Worm (Caenorhabditis elegans) whole organism, late embryonic: ENCODE data around the gene R01H2.2.

Experiments used
- C38D4.7 ChIP-seq: fragments of 200-800 bp; sonication (Bioruptor generic); optimal IDR thresholded peaks from 2 replicates; lab custom pipeline; 2018; ENCODE audit warnings: mild to moderate bottlenecking, missing genetic modification characterization, moderate library complexity, missing compliant biosample characterization
- F13H6.1 ChIP-seq: sonication (generic microtip); optimal IDR thresholded peaks from 2 replicates; lab custom pipeline; 2016; ENCODE audit warnings: missing genetic modification characterization, missing compliant biosample characterization
- Y22D7AL.16 ChIP-seq: sonication (generic microtip); optimal IDR thresholded peaks from 2 replicates; lab custom pipeline; 2016; ENCODE audit warnings: missing genetic modification characterization, missing compliant biosample characterization
- ama-1 ChIP-seq: fragments of 150-350 bp; optimal IDR thresholded peaks from 2 replicates; lab custom pipeline; 2014
- ceh-14 ChIP-seq: sonication (generic microtip); optimal IDR thresholded peaks from 2 replicates; lab custom pipeline; 2016; ENCODE audit warnings: missing genotype, missing genetic modification characterization, missing compliant biosample characterization
- ceh-18 ChIP-seq: sonication (generic microtip); optimal IDR thresholded peaks from 2 replicates; lab custom pipeline; 2016; ENCODE audit warnings: missing genetic modification characterization, missing compliant biosample characterization
- ceh-2 ChIP-seq: sonication (generic microtip); optimal IDR thresholded peaks from 2 replicates; lab custom pipeline; 2016; ENCODE audit warnings: missing genotype, missing genetic modification characterization, missing compliant biosample characterization
- ceh-22 ChIP-seq: sonication (generic microtip); optimal IDR thresholded peaks from 2 replicates; lab custom pipeline; 2017; ENCODE audit warnings: missing biosample characterization, missing genetic modification characterization
- ceh-24 ChIP-seq: sonication (generic microtip); optimal IDR thresholded peaks from 2 replicates; lab custom pipeline; 2016; ENCODE audit warnings: mild to moderate bottlenecking, missing genetic modification characterization, missing compliant biosample characterization
- ceh-30 ChIP-seq: fragments of 150-350 bp; optimal IDR thresholded peaks from 2 replicates; lab custom pipeline; 2014; ENCODE audit warnings: missing biosample characterization, missing genetic modification characterization
- ceh-31 ChIP-seq: sonication (generic microtip); optimal IDR thresholded peaks from 2 replicates; lab custom pipeline; 2016; ENCODE audit warnings: missing genetic modification characterization, missing compliant biosample characterization
- ceh-34 ChIP-seq: sonication (generic microtip); optimal IDR thresholded peaks from 2 replicates; lab custom pipeline; 2016; ENCODE audit warnings: mild to moderate bottlenecking, missing genetic modification characterization, missing compliant biosample characterization
- ceh-45 ChIP-seq: fragments of 200-800 bp; sonication (Bioruptor generic); IDR thresholded peaks from 2 replicates; pipeline ENCODE4 v1.3.6; 2022; ENCODE audit warnings: missing genetic modification reagents, missing genetic modification characterization, missing compliant biosample characterization
- ceh-48 ChIP-seq: sonication (generic microtip); optimal IDR thresholded peaks from 2 replicates; lab custom pipeline; 2016; ENCODE audit warnings: missing genetic modification characterization, inconsistent platforms, missing compliant biosample characterization
- ceh-6 ChIP-seq: fragments of 200-800 bp; sonication (Bioruptor generic); optimal IDR thresholded peaks from 2 replicates; lab custom pipeline; 2018; ENCODE audit warnings: mild to moderate bottlenecking, missing genetic modification characterization, missing compliant biosample characterization
- ceh-9 ChIP-seq: sonication (generic microtip); optimal IDR thresholded peaks from 2 replicates; lab custom pipeline; 2016; ENCODE audit warnings: mild to moderate bottlenecking, missing genetic modification characterization, inconsistent platforms, missing compliant biosample characterization
- che-1 ChIP-seq: sonication (generic microtip); optimal IDR thresholded peaks from 2 replicates; lab custom pipeline; 2016; ENCODE audit warnings: mild to moderate bottlenecking, missing genetic modification characterization, missing compliant biosample characterization
- elt-2 ChIP-seq: sonication (generic microtip); optimal IDR thresholded peaks from 2 replicates; lab custom pipeline; 2016; ENCODE audit warnings: missing genetic modification reagents, missing genetic modification characterization, missing compliant biosample characterization
- ets-4 ChIP-seq: sonication (generic microtip); optimal IDR thresholded peaks from 2 replicates; lab custom pipeline; 2016; ENCODE audit warnings: missing genetic modification characterization, missing compliant biosample characterization
- eyg-1 ChIP-seq: sonication (generic microtip); optimal IDR thresholded peaks from 2 replicates; lab custom pipeline; 2016; ENCODE audit warnings: missing genotype, missing genetic modification characterization, missing compliant biosample characterization
- fkh-10 ChIP-seq: fragments of 150-350 bp; optimal IDR thresholded peaks from 2 replicates; lab custom pipeline; 2014; ENCODE audit warnings: missing biosample characterization, missing genetic modification reagents, missing genetic modification characterization
- fkh-6 ChIP-seq: sonication (generic microtip); optimal IDR thresholded peaks from 2 replicates; lab custom pipeline; 2016; ENCODE audit warnings: missing genetic modification characterization, missing compliant biosample characterization
- gmeb-2 ChIP-seq: sonication (generic microtip); optimal IDR thresholded peaks from 2 replicates; lab custom pipeline; 2016; ENCODE audit warnings: missing genetic modification characterization, inconsistent platforms, missing compliant biosample characterization
- hlh-15 ChIP-seq: sonication (generic microtip); optimal IDR thresholded peaks from 2 replicates; lab custom pipeline; 2016; ENCODE audit warnings: missing genetic modification characterization, missing compliant biosample characterization
- hlh-30 ChIP-seq: sonication (generic microtip); optimal IDR thresholded peaks from 2 replicates; lab custom pipeline; 2017; ENCODE audit warnings: antibody characterized with exemption, missing genetic modification characterization, missing compliant biosample characterization; ENCODE audit not compliant: insufficient read depth
- hlh-6 ChIP-seq: sonication (generic microtip); optimal IDR thresholded peaks from 2 replicates; lab custom pipeline; 2016; ENCODE audit warnings: missing genotype, missing genetic modification characterization, missing compliant biosample characterization
- hlh-8 ChIP-seq: sonication (generic microtip); optimal IDR thresholded peaks from 2 replicates; lab custom pipeline; 2016; ENCODE audit warnings: missing genotype, missing genetic modification characterization, missing compliant biosample characterization
- lin-11 ChIP-seq: fragments of 200-800 bp; sonication (Bioruptor generic); optimal IDR thresholded peaks from 2 replicates; lab custom pipeline; 2018; ENCODE audit warnings: mild to moderate bottlenecking, missing genetic modification characterization, missing compliant biosample characterization
- madf-2 ChIP-seq: sonication (generic microtip); optimal IDR thresholded peaks from 2 replicates; lab custom pipeline; 2017; ENCODE audit warnings: missing genetic modification characterization, missing compliant biosample characterization
- mec-3 ChIP-seq: sonication (generic microtip); optimal IDR thresholded peaks from 2 replicates; lab custom pipeline; 2016; ENCODE audit warnings: borderline replicate concordance, missing genetic modification characterization, missing compliant biosample characterization
- nfya-1 ChIP-seq: sonication (generic microtip); optimal IDR thresholded peaks from 2 replicates; lab custom pipeline; 2017; ENCODE audit warnings: missing genetic modification characterization, mild to moderate bottlenecking, missing compliant biosample characterization, antibody characterized with exemption, moderate library complexity
- nhr-11 ChIP-seq: fragments of 150-350 bp; optimal IDR thresholded peaks from 2 replicates; lab custom pipeline; 2014; ENCODE audit warnings: missing biosample characterization, missing genetic modification characterization
- pag-3 ChIP-seq: sonication (generic microtip); optimal IDR thresholded peaks from 2 replicates; lab custom pipeline; 2016; ENCODE audit warnings: missing compliant biosample characterization, missing genetic modification characterization, borderline replicate concordance
- pha-4 ChIP-seq: fragments of 150-350 bp; optimal IDR thresholded peaks from 2 replicates; lab custom pipeline; 2018; ENCODE audit warnings: missing biosample characterization, missing genetic modification reagents, missing genetic modification characterization
- pros-1 ChIP-seq: fragments of 150-350 bp; optimal IDR thresholded peaks from 2 replicates; lab custom pipeline; 2014; ENCODE audit warnings: missing biosample characterization, missing genetic modification reagents, missing genetic modification characterization
- rnt-1 ChIP-seq: sonication (generic microtip); optimal IDR thresholded peaks from 2 replicates; lab custom pipeline; 2016; ENCODE audit warnings: missing genetic modification characterization, missing compliant biosample characterization
- sdc-2 ChIP-seq: sonication (generic microtip); optimal IDR thresholded peaks from 2 replicates; lab custom pipeline; 2016; ENCODE audit warnings: missing genotype, missing genetic modification characterization, missing compliant biosample characterization
- sox-4 ChIP-seq: sonication (generic microtip); optimal IDR thresholded peaks from 2 replicates; lab custom pipeline; 2017; ENCODE audit warnings: mild to moderate bottlenecking, missing genetic modification characterization, inconsistent platforms, missing compliant biosample characterization
- syd-9 ChIP-seq: sonication (generic microtip); optimal IDR thresholded peaks from 2 replicates; lab custom pipeline; 2016; ENCODE audit warnings: mild to moderate bottlenecking, missing genetic modification characterization, moderate library complexity, missing compliant biosample characterization
- tbx-2 ChIP-seq: sonication (generic microtip); optimal IDR thresholded peaks from 2 replicates; lab custom pipeline; 2016; ENCODE audit warnings: missing genetic modification characterization, missing compliant biosample characterization
- tbx-7 ChIP-seq: sonication (generic microtip); optimal IDR thresholded peaks from 2 replicates; lab custom pipeline; 2016; ENCODE audit warnings: missing genotype, missing genetic modification characterization, missing compliant biosample characterization
- unc-42 ChIP-seq: sonication (generic microtip); optimal IDR thresholded peaks from 2 replicates; lab custom pipeline; 2016; ENCODE audit warnings: missing genotype, missing genetic modification characterization, missing compliant biosample characterization
- zip-5 ChIP-seq: sonication (generic microtip); optimal IDR thresholded peaks from 2 replicates; lab custom pipeline; 2016; ENCODE audit warnings: missing genetic modification characterization, missing compliant biosample characterization
- ztf-16 ChIP-seq: sonication (generic microtip); optimal IDR thresholded peaks from 2 replicates; lab custom pipeline; 2017; ENCODE audit warnings: missing genetic modification characterization, missing compliant biosample characterization

Gene R01H2.2

DNA sequence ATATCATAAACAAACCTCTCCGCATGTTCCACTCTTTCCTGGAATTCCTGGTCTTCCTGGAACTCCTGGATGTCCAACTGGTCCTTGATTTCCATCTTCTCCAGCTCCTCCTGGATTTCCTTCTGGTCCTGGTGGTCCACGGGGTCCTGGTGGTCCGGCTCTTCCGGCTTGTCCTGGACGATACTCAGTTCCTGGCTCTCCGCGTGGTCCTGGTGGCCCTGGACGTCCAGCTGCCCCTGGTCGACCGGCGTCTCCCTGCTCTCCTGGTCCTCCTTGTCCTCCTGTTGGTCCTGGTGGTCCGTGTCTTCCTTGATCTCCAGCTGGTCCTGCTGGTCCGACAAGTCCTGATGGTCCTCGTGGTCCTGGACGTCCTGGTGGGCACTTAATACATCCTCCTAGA, 36.6 kb upstream of the R01H2.2 start:
- TF ChIP-seq lin-11 (tag; lab: Kevin White, UChicago) (no peak), ceh-30 (tag; lab: Kevin White, UChicago) (no peak), ceh-9 (no peak), ceh-24 (no peak), ets-4 (tag; lab: Kevin White, UChicago) (no peak), eyg-1 (tag; lab: Kevin White, UChicago) (no peak), ceh-34 (tag; lab: Kevin White, UChicago) (no peak), ceh-31 (no peak), hlh-15 (tag; lab: Kevin White, UChicago) (no peak), ceh-18 (tag; lab: Kevin White, UChicago) (no peak), Y22D7AL.16 (no peak)

DNA sequence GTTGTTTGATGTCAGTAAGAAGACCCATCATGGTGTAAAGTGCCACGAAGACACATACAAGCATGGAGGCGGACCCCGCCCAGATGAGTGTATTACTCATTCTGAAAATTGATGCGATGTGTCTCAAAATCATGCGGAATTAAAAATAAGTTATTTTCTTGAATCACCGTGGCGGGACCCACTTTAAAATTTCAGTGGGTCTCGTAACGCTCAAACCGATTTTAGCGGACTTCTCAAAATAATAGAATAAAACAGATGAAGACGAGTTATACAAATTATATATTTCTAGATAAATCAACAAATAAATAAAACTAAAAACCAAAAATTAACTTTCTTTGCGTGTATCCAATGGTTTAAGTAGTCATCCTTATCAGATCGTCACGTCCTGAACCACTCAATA, 35.8 kb upstream of the R01H2.2 start, which contains the start of gene col-8:
Gene col-8, minus strand, starts transcription at position 101 of the 400 bp plus-strand sequence.
- TF ChIP-seq zip-5 (no peak), tbx-7 (tag; lab: Kevin White, UChicago) (no peak), rnt-1 (no peak), ceh-6 (GFP tag; lab: Kevin White, UChicago) (no peak), syd-9 (tag; lab: Kevin White, UChicago) (no peak), nfya-1 (tag; lab: Kevin White, UChicago) (no peak), ceh-45 (GFP tag; lab: Robert Waterston, UW) (no peak), tbx-2 (no peak), mec-3 (tag; lab: Kevin White, UChicago) (no peak), ceh-31 (no peak), ama-1 (lab: Kevin White, UChicago) (no peak), ets-4 (tag; lab: Kevin White, UChicago) (no peak), ceh-34 (tag; lab: Kevin White, UChicago) (no peak), ceh-24 (no peak), pha-4 (no peak), fkh-6 (tag; lab: Kevin White, UChicago) (no peak), hlh-8 (tag; lab: Kevin White, UChicago) (no peak), ceh-30 (tag; lab: Kevin White, UChicago) (no peak), nhr-11 (tag; lab: Kevin White, UChicago) (no peak), hlh-15 (tag; lab: Kevin White, UChicago) (no peak)

DNA sequence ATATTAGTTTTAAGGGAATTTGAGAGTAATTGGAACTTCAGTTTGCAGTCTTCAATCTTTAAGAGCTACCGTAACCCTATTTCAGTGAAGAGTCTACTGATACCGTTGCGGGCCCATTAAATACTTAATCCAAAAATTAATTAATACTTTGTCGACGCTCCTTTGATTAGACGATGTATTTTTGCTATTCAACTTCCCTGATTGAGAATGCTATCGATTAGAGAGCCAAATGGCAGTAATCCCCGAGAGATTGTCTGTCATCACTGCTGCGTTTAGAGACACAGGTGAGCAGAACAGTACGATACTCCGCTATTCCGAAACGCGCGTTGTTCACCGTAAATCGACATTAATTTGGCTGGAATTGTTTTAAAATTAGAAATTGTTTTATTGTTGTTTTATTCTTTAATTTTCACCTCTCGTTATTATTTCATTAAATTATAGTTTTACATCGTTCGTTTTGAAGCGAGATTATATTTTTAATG, 35.1 kb upstream of the R01H2.2 start, which contains the start of gene rfl-1:
Gene rfl-1, plus strand, starts transcription at position 51 of the 482 bp plus-strand sequence.
- TF ChIP-seq unc-42 (tag; lab: Kevin White, UChicago) (peak; percentile 85), ceh-48 (tag; lab: Kevin White, UChicago) (peak; percentile 6), ceh-31 (no peak), gmeb-2 (no peak), nfya-1 (tag; lab: Kevin White, UChicago) (peak; percentile 37)

DNA sequence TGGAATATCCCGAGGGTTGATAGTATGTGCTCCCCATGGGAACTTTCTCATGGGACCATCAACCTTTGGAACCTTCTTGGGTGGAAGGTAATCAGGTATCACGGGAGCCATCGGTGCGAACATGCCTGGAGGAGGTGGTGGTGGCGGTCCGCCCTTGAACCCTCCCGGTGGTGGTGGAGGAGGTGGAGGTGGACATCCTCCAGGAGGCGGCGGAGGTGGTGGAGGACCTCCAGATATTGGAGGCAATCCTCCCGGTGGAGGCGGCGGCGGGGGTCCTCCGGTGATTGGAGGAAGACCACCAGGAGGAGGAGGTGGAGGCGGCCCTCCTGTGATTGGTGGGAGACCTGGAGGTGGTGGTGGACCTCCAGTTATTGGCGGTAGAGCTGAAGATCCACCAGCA, 30.5 kb upstream of the R01H2.2 start:
- TF ChIP-seq ceh-30 (tag; lab: Kevin White, UChicago) (no peak), rnt-1 (no peak), ceh-18 (tag; lab: Kevin White, UChicago) (no peak), ceh-48 (tag; lab: Kevin White, UChicago) (no peak), ceh-9 (no peak), hlh-6 (no peak), fkh-6 (tag; lab: Kevin White, UChicago) (no peak), ceh-31 (no peak), ceh-14 (tag; lab: Kevin White, UChicago) (no peak), hlh-30 (tag; lab: Kevin White, UChicago) (no peak), sdc-2 (no peak), nfya-1 (tag; lab: Kevin White, UChicago) (no peak), F13H6.1 (tag; lab: Kevin White, UChicago) (no peak), tbx-2 (no peak), zip-5 (no peak), elt-2 (tag; lab: Kevin White, UChicago) (no peak), syd-9 (tag; lab: Kevin White, UChicago) (no peak)

DNA sequence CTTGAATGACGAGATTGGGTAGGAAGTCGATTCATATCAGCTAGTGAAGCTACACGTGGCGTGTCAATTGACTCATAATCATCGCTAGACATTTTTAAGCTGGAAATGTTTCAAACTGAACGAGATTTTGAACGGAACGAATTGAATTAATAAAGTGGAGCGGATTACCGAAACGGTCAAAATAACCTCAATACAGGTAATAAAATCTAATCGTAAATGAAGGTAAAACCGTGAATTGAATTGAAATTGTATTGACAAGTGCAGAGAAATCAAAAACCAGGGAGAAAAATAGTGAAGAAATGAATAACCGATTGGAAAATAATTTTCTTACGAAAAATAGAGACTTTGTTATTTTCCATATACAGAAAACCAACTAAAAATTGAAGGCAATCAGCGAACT, 27.2 kb upstream of the R01H2.2 start, which contains the start of gene cyk-1:
Gene cyk-1, minus strand, starts transcription at position 101 of the 400 bp plus-strand sequence.
- TF ChIP-seq pros-1 (tag; lab: Kevin White, UChicago) = no peak
- TF ChIP-seq fkh-10 (GFP tag; lab: Kevin White, UChicago) = no peak
- no peak for TF ChIP-seq ceh-14 (tag; lab: Kevin White, UChicago)
- no peak for TF ChIP-seq nfya-1 (tag; lab: Kevin White, UChicago)
- TF ChIP-seq madf-2 (tag; lab: Kevin White, UChicago) = no peak
- no peak for TF ChIP-seq pag-3 (tag; lab: Kevin White, UChicago)
- TF ChIP-seq sox-4 (tag; lab: Kevin White, UChicago) = no peak
- no peak for TF ChIP-seq che-1
- no peak for TF ChIP-seq ceh-45 (GFP tag; lab: Robert Waterston, UW)
- no peak for TF ChIP-seq ztf-16
- no peak for TF ChIP-seq ceh-22 (tag; lab: Kevin White, UChicago)
- no peak for TF ChIP-seq hlh-30 (tag; lab: Kevin White, UChicago)
- no peak for TF ChIP-seq ama-1 (lab: Kevin White, UChicago)
- TF ChIP-seq F13H6.1 (tag; lab: Kevin White, UChicago) = no peak
- no peak for TF ChIP-seq C38D4.7 (GFP tag; lab: Kevin White, UChicago)
- no peak for TF ChIP-seq ceh-9
- TF ChIP-seq ceh-2 (tag; lab: Kevin White, UChicago) = no peak
